Fruit fly (Drosophila melanogaster) whole organism, embryonic: ENCODE results near the gene CG31249.

Experiments used
- Antp ChIP-seq: fragments of 200-800 bp; sonication (Bioruptor generic); optimal IDR thresholded peaks from 3 replicates; lab custom pipeline; 2016; ENCODE audit warnings: missing biosample characterization, missing genetic modification characterization
- Bteb2 ChIP-seq: fragments of 200-800 bp; sonication (Bioruptor generic); optimal IDR thresholded peaks from 2 replicates; lab custom pipeline; 2016; ENCODE audit warnings: missing biosample characterization, missing genetic modification characterization
- CG11504 ChIP-seq: fragments of 200-800 bp; sonication (Bioruptor generic); optimal IDR thresholded peaks from 3 replicates; lab custom pipeline; 2019; ENCODE audit warnings: missing biosample characterization, mild to moderate bottlenecking, missing genetic modification characterization, moderate library complexity
- CG17359 ChIP-seq: fragments of 200-800 bp; sonication (Bioruptor generic); optimal IDR thresholded peaks from 3 replicates; lab custom pipeline; 2018; ENCODE audit warnings: missing biosample characterization, mild to moderate bottlenecking, missing genetic modification characterization, moderate library complexity
- CG18476 ChIP-seq: fragments of 200-800 bp; sonication (Bioruptor generic); optimal IDR thresholded peaks from 2 replicates; lab custom pipeline; 2016; ENCODE audit warnings: missing biosample characterization, mild to moderate bottlenecking, missing genetic modification characterization
- CG3163 ChIP-seq: fragments of 200-800 bp; sonication (Bioruptor generic); optimal IDR thresholded peaks from 3 replicates; lab custom pipeline; 2016; ENCODE audit warnings: missing biosample characterization, missing genetic modification characterization
- CG32767 ChIP-seq: fragments of 200-800 bp; sonication (Bioruptor generic); IDR thresholded peaks from 2 replicates; pipeline ENCODE4 v1.3.6; 2022; ENCODE audit warnings: missing biosample characterization, missing genetic modification characterization
- CG34224 ChIP-seq: fragments of 200-800 bp; sonication (Bioruptor generic); IDR thresholded peaks from 3 replicates; pipeline ENCODE4 v1.3.6; 2022; ENCODE audit warnings: missing biosample characterization, missing genetic modification characterization; ENCODE audit not compliant: partially characterized antibody
- CG34376 ChIP-seq: fragments of 200-800 bp; sonication (Bioruptor generic); optimal IDR thresholded peaks from 2 replicates; lab custom pipeline; 2018; ENCODE audit warnings: missing biosample characterization, mild to moderate bottlenecking, missing genetic modification characterization
- CG4820 ChIP-seq: fragments of 200-800 bp; sonication (Bioruptor generic); optimal IDR thresholded peaks from 3 replicates; lab custom pipeline; 2016; ENCODE audit warnings: missing biosample characterization, missing genetic modification characterization
- CG4854 ChIP-seq: fragments of 200-800 bp; sonication (Bioruptor generic); optimal IDR thresholded peaks from 2 replicates; lab custom pipeline; 2016; ENCODE audit warnings: missing biosample characterization, missing genetic modification characterization, inconsistent platforms
- CG8281 ChIP-seq: fragments of 200-800 bp; sonication (Bioruptor generic); optimal IDR thresholded peaks from 2 replicates; lab custom pipeline; 2018; ENCODE audit warnings: missing biosample characterization, mild to moderate bottlenecking, missing genetic modification characterization, moderate library complexity
- CG8924 ChIP-seq: fragments of 200-800 bp; optimal IDR thresholded peaks from 3 replicates; lab custom pipeline; 2019; ENCODE audit warnings: missing biosample characterization, mild to moderate bottlenecking, missing genetic modification characterization, moderate library complexity
- CG9609 ChIP-seq: fragments of 200-800 bp; sonication (Bioruptor generic); optimal IDR thresholded peaks from 3 replicates; lab custom pipeline; 2016; ENCODE audit warnings: missing biosample characterization, missing genetic modification characterization
- CG9876 ChIP-seq: fragments of 200-800 bp; sonication (Bioruptor generic); optimal IDR thresholded peaks from 2 replicates; lab custom pipeline; 2016; ENCODE audit warnings: missing biosample characterization, missing genetic modification characterization
- Dip2 ChIP-seq: fragments of 200-800 bp; sonication (Bioruptor generic); IDR thresholded peaks from 2 replicates; pipeline ENCODE4 v1.3.6; 2022; ENCODE audit warnings: missing biosample characterization, missing genetic modification characterization
- Doc3 ChIP-seq: fragments of 200-800 bp; sonication (Bioruptor generic); IDR thresholded peaks from 3 replicates; pipeline ENCODE4 v1.3.6; 2022; ENCODE audit warnings: missing biosample characterization, missing genetic modification characterization; ENCODE audit not compliant: partially characterized antibody
- E2f1 ChIP-seq: fragments of 200-800 bp; sonication (Bioruptor generic); IDR thresholded peaks from 2 replicates; pipeline ENCODE4 v1.3.6; 2022; ENCODE audit warnings: missing biosample characterization, missing genetic modification characterization
- Elba2 ChIP-seq: fragments of 200-800 bp; sonication (Bioruptor generic); optimal IDR thresholded peaks from 3 replicates; lab custom pipeline; 2016; ENCODE audit warnings: missing biosample characterization, missing genetic modification characterization
- Ets97D ChIP-seq: fragments of 200-800 bp; sonication (Bioruptor generic); optimal IDR thresholded peaks from 3 replicates; lab custom pipeline; 2016; ENCODE audit warnings: missing biosample characterization, missing genetic modification characterization
- Gsc ChIP-seq: fragments of 200-800 bp; sonication (Bioruptor generic); IDR thresholded peaks from 2 replicates; pipeline ENCODE4 v1.3.6; 2022; ENCODE audit warnings: missing biosample characterization, missing genetic modification characterization
- HLH54F ChIP-seq: fragments of 200-800 bp; sonication (Bioruptor generic); optimal IDR thresholded peaks from 3 replicates; lab custom pipeline; 2016; ENCODE audit warnings: missing biosample characterization, missing genetic modification characterization
- Hand ChIP-seq: fragments of 200-800 bp; sonication (Bioruptor generic); optimal IDR thresholded peaks from 2 replicates; lab custom pipeline; 2017; ENCODE audit warnings: mild to moderate bottlenecking, missing biosample characterization, missing genetic modification reagents, missing genetic modification characterization
- Hr3 ChIP-seq: fragments of 200-800 bp; sonication (Bioruptor generic); optimal IDR thresholded peaks from 3 replicates; lab custom pipeline; 2016; ENCODE audit warnings: missing biosample characterization, missing genetic modification characterization
- Kr ChIP-seq: fragments of 200-800 bp; sonication (Bioruptor generic); optimal IDR thresholded peaks from 2 replicates; lab custom pipeline; 2017; ENCODE audit warnings: missing biosample characterization, mild to moderate bottlenecking, missing genetic modification characterization
- NK7.1 ChIP-seq: fragments of 200-800 bp; sonication (Bioruptor generic); optimal IDR thresholded peaks from 3 replicates; lab custom pipeline; 2016; ENCODE audit warnings: missing biosample characterization, missing genetic modification characterization
- Ravus ChIP-seq: fragments of 200-800 bp; sonication (Bioruptor generic); IDR thresholded peaks from 2 replicates; pipeline ENCODE4 v1.3.6; 2022; ENCODE audit warnings: missing biosample characterization, missing genetic modification characterization
- Six4 ChIP-seq: fragments of 200-800 bp; sonication (Bioruptor generic); optimal IDR thresholded peaks from 2 replicates; lab custom pipeline; 2016; ENCODE audit warnings: missing biosample characterization, missing genetic modification characterization
- Stat92E ChIP-seq, 3 experiments: fragments of >200 bp in 2 of 3; fragments of 200-800 bp in 1 of 3; sonication (Bioruptor generic) in 1 of 3; optimal IDR thresholded peaks; 2 replicates each; lab custom pipeline; 2017 to 2019; ENCODE audit warnings: missing biosample characterization in 3 of 3, missing genetic modification characterization in 3 of 3, mild to moderate bottlenecking in 1 of 3, moderate library complexity in 1 of 3
- abd-A ChIP-seq: fragments of 200-800 bp; sonication (Bioruptor generic); optimal IDR thresholded peaks from 3 replicates; lab custom pipeline; 2019; ENCODE audit warnings: missing biosample characterization, mild to moderate bottlenecking, missing genetic modification characterization, moderate library complexity
- aop ChIP-seq: fragments of 200-800 bp; sonication (Bioruptor generic); IDR thresholded peaks from 2 replicates; pipeline ENCODE4 v1.3.6; 2022; ENCODE audit warnings: missing biosample characterization, missing genetic modification characterization
- bigmax ChIP-seq: fragments of 200-800 bp; sonication (Bioruptor generic); optimal IDR thresholded peaks from 2 replicates; lab custom pipeline; 2018; ENCODE audit warnings: missing biosample characterization, mild to moderate bottlenecking, missing genetic modification characterization
- bsh ChIP-seq, 2 experiments: fragments of 200-800 bp; sonication (Bioruptor generic); optimal IDR thresholded peaks; 2 replicates each; lab custom pipeline; 2017 to 2018; ENCODE audit warnings: mild to moderate bottlenecking in 2 of 2, missing biosample characterization in 2 of 2, missing genetic modification characterization in 2 of 2, moderate library complexity in 1 of 2
- chinmo ChIP-seq: fragments of 200-800 bp; sonication (Bioruptor generic); IDR thresholded peaks from 4 replicates; pipeline ENCODE4 v1.3.6; 2022; ENCODE audit warnings: missing biosample characterization, missing genetic modification characterization; ENCODE audit not compliant: partially characterized antibody
- crp ChIP-seq, 2 experiments: fragments of 200-800 bp; sonication (Bioruptor generic); optimal IDR thresholded peaks; 2 replicates in 1 of 2; 3 replicates in 1 of 2; lab custom pipeline; 2017; ENCODE audit warnings: missing biosample characterization in 2 of 2, missing genetic modification characterization in 2 of 2, mild to moderate bottlenecking in 1 of 2, moderate library complexity in 1 of 2
- cwo ChIP-seq: fragments of 200-800 bp; sonication (Bioruptor generic); optimal IDR thresholded peaks from 3 replicates; lab custom pipeline; 2017; ENCODE audit warnings: missing biosample characterization, missing genetic modification characterization, mild to moderate bottlenecking, moderate library complexity, missing genetic modification reagents
- disco-r ChIP-seq: fragments of 200-800 bp; sonication (Bioruptor generic); optimal IDR thresholded peaks from 2 replicates; lab custom pipeline; 2016; ENCODE audit warnings: missing biosample characterization, missing genetic modification characterization
- ewg ChIP-seq: fragments of 200-800 bp; sonication (Bioruptor generic); optimal IDR thresholded peaks from 3 replicates; lab custom pipeline; 2017; ENCODE audit warnings: mild to moderate bottlenecking, missing biosample characterization, missing genetic modification reagents, missing genetic modification characterization
- gce ChIP-seq: fragments of 200-800 bp; sonication (Bioruptor generic); IDR thresholded peaks from 3 replicates; pipeline ENCODE4 v1.3.6; 2022; ENCODE audit warnings: missing biosample characterization, missing genetic modification characterization
- gem ChIP-seq: fragments of 200-800 bp; sonication (Bioruptor generic); optimal IDR thresholded peaks from 2 replicates; lab custom pipeline; 2019; ENCODE audit warnings: missing biosample characterization, mild to moderate bottlenecking, missing genetic modification characterization, moderate library complexity
- gro ChIP-seq: fragments of 200-800 bp; sonication (Bioruptor generic); optimal IDR thresholded peaks from 2 replicates; lab custom pipeline; 2016; ENCODE audit warnings: missing biosample characterization, missing genetic modification characterization
- gsb ChIP-seq: fragments of 200-800 bp; sonication (Bioruptor generic); IDR thresholded peaks from 2 replicates; pipeline ENCODE4 v1.3.6; 2022; ENCODE audit warnings: missing biosample characterization, missing genetic modification characterization
- nerfin-1 ChIP-seq: fragments of 200-800 bp; sonication (Bioruptor generic); optimal IDR thresholded peaks from 3 replicates; lab custom pipeline; 2019; ENCODE audit warnings: missing biosample characterization, mild to moderate bottlenecking, missing genetic modification characterization, moderate library complexity
- phol ChIP-seq: fragments of 200-800 bp; sonication (Bioruptor generic); optimal IDR thresholded peaks from 3 replicates; lab custom pipeline; 2018; ENCODE audit warnings: missing biosample characterization, mild to moderate bottlenecking, missing genetic modification characterization, moderate library complexity
- repo ChIP-seq: fragments of 200-800 bp; sonication (Bioruptor generic); optimal IDR thresholded peaks from 2 replicates; lab custom pipeline; 2016; ENCODE audit warnings: missing biosample characterization, missing genetic modification characterization
- schlank ChIP-seq: fragments of 200-800 bp; sonication (Bioruptor generic); optimal IDR thresholded peaks from 2 replicates; lab custom pipeline; 2018; ENCODE audit warnings: missing biosample characterization, mild to moderate bottlenecking, missing genetic modification characterization
- sisA ChIP-seq: fragments of 200-800 bp; sonication (Bioruptor generic); IDR thresholded peaks from 2 replicates; pipeline ENCODE4 v1.3.6; 2022; ENCODE audit warnings: missing biosample characterization, missing genetic modification characterization
- sug ChIP-seq: fragments of 200-800 bp; optimal IDR thresholded peaks from 2 replicates; lab custom pipeline; 2019; ENCODE audit warnings: missing biosample characterization, mild to moderate bottlenecking, missing genetic modification characterization, moderate library complexity
- tio ChIP-seq: fragments of 200-800 bp; sonication (Bioruptor generic); optimal IDR thresholded peaks from 2 replicates; lab custom pipeline; 2017; ENCODE audit warnings: missing biosample characterization, missing genetic modification characterization, inconsistent platforms
- toy ChIP-seq: fragments of 200-800 bp; sonication (Bioruptor generic); IDR thresholded peaks from 2 replicates; pipeline ENCODE4 v1.3.6; 2022; ENCODE audit warnings: missing biosample characterization, missing genetic modification characterization
- vvl ChIP-seq: fragments of 200-800 bp; sonication (Bioruptor generic); IDR thresholded peaks from 2 replicates; pipeline ENCODE4 v1.3.6; 2022; ENCODE audit warnings: missing biosample characterization, missing genetic modification characterization

Gene CG31249

dm6 chr3R:17682244-17682773 lies 4.6 kb downstream of the CG31249 start, which contains the start of the genes alt and CG7655 (continued):
- TF ChIP-seq bigmax (GFP tag; lab: Kevin White, UChicago) (no peak), CG8924 (tag; lab: Kevin White, UChicago) (peak; percentile 66), vvl (GFP tag; lab: Robert Waterston, UW) (no peak), abd-A (tag; lab: Kevin White, UChicago) (no peak), bsh (GFP tag; optimal IDR thresholded peaks at IDR 0.05; lab: Kevin White, UChicago) (peak in 1 of 2 experiments; percentile 26), crp (GFP tag; optimal IDR thresholded peaks at IDR 0.05; lab: Kevin White, UChicago) (no peak), Dip2 (GFP tag; lab: Robert Waterston, UW) (no peak), chinmo (GFP tag; lab: Robert Waterston, UW) (no peak), gce (no peak), E2f1 (GFP tag; lab: Robert Waterston, UW) (no peak), tio (GFP tag; lab: Kevin White, UChicago) (no peak), nerfin-1 (tag; lab: Kevin White, UChicago) (no peak), Kr (GFP tag; lab: Kevin White, UChicago) (no peak), sisA (GFP tag; lab: Robert Waterston, UW) (no peak), Stat92E (GFP tag; optimal IDR thresholded peaks at IDR 0.05; lab: Kevin White, UChicago) (peak in 1 of 3 experiments; percentile 62), Hr3 (GFP tag; lab: Kevin White, UChicago) (no peak), Hand (peak; percentile 0), repo (GFP tag; lab: Kevin White, UChicago) (no peak), Gsc (GFP tag; lab: Robert Waterston, UW) (no peak), CG4854 (no peak), gsb (GFP tag; lab: Robert Waterston, UW) (no peak), Bteb2 (GFP tag; lab: Kevin White, UChicago) (no peak), Six4 (GFP tag; lab: Kevin White, UChicago) (no peak), toy (GFP tag; lab: Robert Waterston, UW) (no peak), Ets97D (GFP tag; lab: Kevin White, UChicago) (peak; percentile 95), Elba2 (no peak), HLH54F (GFP tag; lab: Kevin White, UChicago) (no peak), CG4820 (GFP tag; lab: Kevin White, UChicago) (no peak), sug (tag; lab: Kevin White, UChicago) (peak; percentile 46), CG9609 (peak; percentile 24), CG34376 (GFP tag; lab: Kevin White, UChicago) (no peak), CG32767 (GFP tag; lab: Robert Waterston, UW) (no peak), CG11504 (no peak), Doc3 (GFP tag; lab: Robert Waterston, UW) (no peak), aop (GFP tag; lab: Robert Waterston, UW) (no peak), Antp (GFP tag; lab: Kevin White, UChicago) (no peak), CG34224 (GFP tag; lab: Robert Waterston, UW) (no peak), NK7.1 (GFP tag; lab: Kevin White, UChicago) (no peak), phol (tag; lab: Kevin White, UChicago) (peak; percentile 86), gem (peak; percentile 15), CG3163 (peak; percentile 1), ewg (GFP tag; lab: Kevin White, UChicago) (no peak), disco-r (GFP tag; lab: Kevin White, UChicago) (no peak), Ravus (GFP tag; lab: Robert Waterston, UW) (no peak), gro (GFP tag; lab: Kevin White, UChicago) (peak; percentile 51), schlank (tag; lab: Kevin White, UChicago) (no peak), CG9876 (peak; percentile 9), CG18476 (GFP tag; lab: Kevin White, UChicago) (no peak), CG8281 (tag; lab: Kevin White, UChicago) (no peak), cwo (no peak), CG17359 (tag; lab: Kevin White, UChicago) (peak; percentile 40)
